Fruit fly (Drosophila melanogaster) S2 (cell line): ENCODE measurements around the gene CG10353.

Experiments
- CG8478 ChIP-seq: fragments of >200 bp; optimal IDR thresholded peaks from 2 replicates; lab custom pipeline; 2018
- CTCF ChIP-seq, 2 experiments: fragments of >200 bp; optimal IDR thresholded peaks; 2 replicates each; lab custom pipeline; 2018

The CG10353 gene

DNA sequence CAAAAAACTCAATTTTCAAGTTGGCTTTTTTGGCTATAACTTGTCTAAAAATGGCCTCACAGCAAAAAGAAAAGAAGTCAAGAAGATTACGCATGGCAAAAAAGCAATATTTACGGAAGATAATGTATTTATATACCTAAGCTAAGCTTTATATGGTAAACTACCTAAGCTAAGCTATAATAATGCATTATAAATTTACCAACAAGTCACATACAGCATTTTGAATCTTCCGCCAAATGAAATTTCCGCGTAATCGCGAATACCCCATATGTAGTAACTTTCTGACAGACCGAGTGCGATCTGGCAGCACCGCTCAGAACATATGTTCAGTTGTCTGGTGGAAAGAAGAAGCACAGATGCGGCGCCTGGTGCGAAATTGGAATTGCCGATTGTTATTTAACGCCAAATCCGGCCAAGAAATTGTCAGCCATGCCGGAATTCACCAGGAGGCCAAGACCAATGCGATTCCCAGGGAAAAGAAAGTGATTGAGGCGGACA, 4.8 kb upstream of the CG10353 start, which contains the start of gene sicily:
Gene sicily (plus strand): TSS at position 51 of the 498 bp plus-strand sequence.
- TF ChIP-seq CTCF (optimal IDR thresholded peaks at IDR 0.05; lab: Kevin White, UChicago) (no peak), CG8478 (lab: Kevin White, UChicago) (no peak)

DNA sequence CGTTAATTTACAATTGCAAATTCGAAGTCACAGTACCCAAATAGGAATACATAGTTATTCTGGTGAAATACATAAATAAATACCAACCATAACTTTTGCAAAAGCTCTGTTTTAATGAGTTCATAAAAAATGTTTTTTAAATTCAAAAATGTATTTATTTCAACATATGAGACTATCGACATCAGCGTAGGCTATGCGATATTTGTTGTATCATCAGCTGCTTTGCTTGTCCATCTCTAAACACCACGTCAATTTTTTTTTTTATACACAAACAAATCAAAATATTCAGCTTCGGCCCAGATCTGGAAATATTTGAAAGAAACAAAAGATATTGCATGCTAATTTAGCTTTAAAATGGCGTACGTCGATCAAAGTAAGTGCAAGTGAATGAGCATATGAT, 1.2 kb upstream of the CG10353 start, which contains the start of gene CG1840:
Gene CG1840 (plus strand): TSS at position 211 of the 400 bp plus-strand sequence.
- TF ChIP-seq CTCF (optimal IDR thresholded peaks at IDR 0.05; lab: Kevin White, UChicago) = no peak
- TF ChIP-seq CG8478 (lab: Kevin White, UChicago) = no peak

DNA sequence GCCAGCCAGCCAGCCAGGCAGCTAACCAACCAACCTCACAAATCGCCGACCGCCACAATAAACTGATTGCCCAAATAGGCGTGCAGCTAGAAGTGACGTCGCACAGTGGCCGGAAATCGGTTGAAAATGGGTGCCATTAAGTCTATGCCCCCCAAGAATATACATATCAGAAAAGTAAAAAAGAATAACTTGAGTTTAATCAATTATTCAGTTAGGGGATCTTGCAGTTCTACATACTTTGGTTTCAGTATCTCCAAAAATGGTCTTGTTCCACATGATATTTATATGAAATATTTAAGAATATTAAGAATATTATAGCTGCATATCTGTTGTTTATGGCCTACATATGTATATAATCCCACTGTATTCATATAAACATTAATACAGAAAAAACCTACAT, 1.6 kb downstream of the CG10353 start:
- no peak for TF ChIP-seq CG8478 (lab: Kevin White, UChicago)

DNA sequence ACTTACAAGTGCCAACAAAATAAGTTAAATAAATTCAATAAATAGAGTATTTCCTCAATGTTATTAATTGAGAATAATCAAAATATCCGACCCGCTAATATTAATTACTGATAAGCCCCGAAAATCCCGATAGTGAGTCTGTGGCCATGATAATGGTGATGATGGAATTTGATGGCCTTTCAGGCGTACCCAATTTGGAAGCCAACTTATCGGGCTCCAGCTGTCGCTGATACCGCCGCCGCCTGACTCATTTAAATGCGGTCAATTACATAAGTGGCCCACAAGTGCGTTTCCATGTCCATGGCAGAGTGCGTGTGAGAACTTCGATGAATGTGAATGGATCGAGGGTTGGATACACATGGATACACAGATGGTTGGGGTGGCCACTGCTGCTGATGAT, 2.8 kb downstream of the CG10353 start:
- TF ChIP-seq CG8478 (lab: Kevin White, UChicago) (no peak), CTCF (optimal IDR thresholded peaks at IDR 0.05; lab: Kevin White, UChicago) (no peak)

DNA sequence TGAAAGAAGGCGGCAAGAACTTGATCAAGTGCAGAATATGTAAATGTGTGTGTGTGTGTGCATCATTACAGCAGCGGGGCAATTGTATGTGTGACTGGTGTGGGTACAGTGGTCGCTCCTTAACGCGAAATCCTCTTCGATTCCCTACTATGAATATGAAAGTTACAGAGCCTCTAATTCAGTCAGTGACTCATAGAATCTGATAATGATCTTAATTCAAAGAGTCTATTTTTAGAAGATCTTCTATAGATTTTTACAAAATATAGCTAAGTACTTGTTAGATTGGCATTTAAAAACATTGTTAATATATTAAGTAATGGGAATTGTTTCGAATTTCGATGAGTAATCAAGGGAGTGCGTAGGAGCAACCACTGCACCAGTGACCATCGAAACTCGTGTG, 4.5 kb downstream of the CG10353 start:
- TF ChIP-seq CG8478 (lab: Kevin White, UChicago) (no peak), CTCF (optimal IDR thresholded peaks at IDR 0.05; lab: Kevin White, UChicago) (no peak)

DNA sequence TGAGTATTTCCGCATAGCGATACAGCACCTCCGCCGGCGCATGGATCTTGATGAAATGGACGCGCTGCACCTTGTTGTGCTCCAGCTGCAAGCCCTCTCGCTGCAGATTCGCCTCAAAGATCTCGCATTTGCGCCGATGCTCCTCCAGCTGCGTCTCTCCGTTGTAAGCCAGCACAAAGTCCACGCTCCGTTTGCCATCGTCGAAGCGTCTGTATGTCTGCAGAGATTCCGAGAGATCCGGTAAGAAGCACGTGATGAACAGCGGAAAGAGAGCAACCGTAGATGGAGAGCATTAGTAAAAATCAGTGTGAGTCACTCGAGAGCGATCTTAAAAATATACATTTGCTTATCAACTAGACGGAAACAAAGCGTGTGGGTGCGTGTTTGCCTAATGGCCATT, 5.3 kb downstream of the CG10353 start:
- no peak for TF ChIP-seq CG8478 (lab: Kevin White, UChicago)
- no peak for TF ChIP-seq CTCF (optimal IDR thresholded peaks at IDR 0.05; lab: Kevin White, UChicago)

DNA sequence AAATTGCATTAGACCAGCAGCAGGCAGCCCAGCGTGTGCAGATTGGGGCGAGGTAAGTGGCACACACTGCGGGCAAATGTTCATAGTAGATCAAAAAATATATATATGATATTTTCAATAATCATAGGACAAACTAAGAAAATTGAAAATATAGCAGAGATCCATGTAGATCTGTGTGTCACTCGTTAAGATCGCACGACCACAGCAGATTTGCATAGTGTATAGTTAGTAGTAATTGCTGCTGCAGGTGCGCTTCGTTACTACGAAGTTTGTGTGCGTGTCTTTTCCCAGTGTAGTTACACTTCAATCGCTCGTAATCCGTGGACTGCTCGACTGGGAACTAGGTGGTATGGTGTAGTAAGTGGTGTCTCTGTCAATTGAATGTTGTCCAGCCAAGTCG, 9.8 kb downstream of the CG10353 start, which contains the start of gene CG10352:
Gene CG10352 (minus strand): TSS at position 4 of the 400 bp plus-strand sequence.
- TF ChIP-seq CG8478 (lab: Kevin White, UChicago) = no peak
- TF ChIP-seq CTCF (optimal IDR thresholded peaks at IDR 0.05; lab: Kevin White, UChicago) = no peak

DNA sequence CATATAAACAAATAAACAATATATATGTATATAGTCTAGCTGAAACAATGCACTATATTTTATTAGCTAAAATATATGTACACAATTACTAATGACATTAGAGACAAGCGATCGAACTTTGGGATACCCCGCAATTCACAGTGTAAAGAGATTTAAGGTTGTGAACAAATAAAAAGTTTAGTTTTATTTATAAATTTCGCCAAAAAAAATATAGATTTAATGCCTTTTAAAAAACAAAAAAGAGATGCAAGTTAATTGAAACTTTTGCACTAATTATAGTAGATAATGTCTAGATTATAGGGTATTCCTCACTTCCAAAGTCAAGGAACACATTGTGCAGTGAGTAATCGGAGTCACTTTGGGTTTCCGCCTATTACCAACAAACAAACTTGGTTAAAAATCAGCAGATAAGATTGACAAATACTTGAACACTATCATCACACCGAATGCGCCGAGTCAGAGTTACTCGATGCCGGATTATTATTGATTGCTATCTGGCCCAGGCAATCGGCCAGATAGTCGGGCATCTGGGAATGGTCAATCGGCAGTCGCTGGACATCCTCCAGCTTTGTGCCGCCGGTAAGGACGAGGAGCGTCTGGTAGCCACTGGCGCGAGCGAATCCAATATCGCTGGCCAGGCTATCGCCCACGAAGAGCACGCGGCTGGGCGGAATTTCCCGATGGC, 11.7 kb downstream of the CG10353 start:
- TF ChIP-seq CG8478 (lab: Kevin White, UChicago) (no peak), CTCF (optimal IDR thresholded peaks at IDR 0.05; lab: Kevin White, UChicago) (no peak)

DNA sequence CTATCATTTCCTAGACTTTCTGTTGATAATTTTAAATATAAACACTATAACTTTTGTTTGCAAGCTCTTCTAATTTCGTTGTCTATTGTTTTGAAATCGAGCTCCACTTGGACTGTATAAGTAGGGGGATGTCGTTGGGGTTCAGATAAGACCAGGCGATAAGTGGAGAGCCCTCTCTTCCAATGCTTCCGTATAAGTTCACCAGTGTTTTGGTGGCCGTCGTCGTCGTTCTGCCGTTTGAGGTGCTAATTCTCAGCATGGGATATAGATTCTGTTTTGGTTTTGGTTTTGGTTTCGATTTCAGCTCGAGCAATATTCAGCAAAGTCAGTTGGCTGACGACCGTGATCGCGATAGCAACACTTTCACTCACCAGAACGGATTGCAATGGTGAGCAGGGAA, 13.8 kb downstream of the CG10353 start, which contains the start of gene CG15739:
Gene CG15739 (plus strand): TSS at position 204 of the 400 bp plus-strand sequence.
- TF ChIP-seq CG8478 (lab: Kevin White, UChicago) = no peak
- no peak for TF ChIP-seq CTCF (optimal IDR thresholded peaks at IDR 0.05; lab: Kevin White, UChicago)

DNA sequence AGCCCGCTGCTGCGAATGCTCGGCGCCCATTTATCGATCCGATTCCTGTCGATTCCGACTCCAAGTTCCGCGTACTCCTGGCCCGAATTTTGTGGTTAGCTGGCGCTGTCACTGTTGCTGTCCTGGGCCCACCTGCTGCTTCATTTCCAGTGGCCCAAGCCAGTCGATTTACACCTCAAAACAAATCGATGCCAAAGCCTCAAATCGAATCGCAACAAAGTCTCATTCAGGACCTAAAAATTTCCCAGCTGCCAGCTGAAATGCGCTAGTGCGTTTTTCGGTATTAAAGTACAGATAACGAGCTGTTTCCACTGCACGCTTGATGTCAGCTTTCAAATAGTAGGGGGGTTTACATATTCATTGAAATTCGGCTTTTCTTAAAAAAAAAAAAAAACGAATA, 14.4 kb downstream of the CG10353 start, which contains the start of gene BORCS5:
Gene BORCS5 (minus strand): TSS at position 263 of the 400 bp plus-strand sequence.
- no peak for TF ChIP-seq CTCF (optimal IDR thresholded peaks at IDR 0.05; lab: Kevin White, UChicago)
- TF ChIP-seq CG8478 (lab: Kevin White, UChicago) = no peak

DNA sequence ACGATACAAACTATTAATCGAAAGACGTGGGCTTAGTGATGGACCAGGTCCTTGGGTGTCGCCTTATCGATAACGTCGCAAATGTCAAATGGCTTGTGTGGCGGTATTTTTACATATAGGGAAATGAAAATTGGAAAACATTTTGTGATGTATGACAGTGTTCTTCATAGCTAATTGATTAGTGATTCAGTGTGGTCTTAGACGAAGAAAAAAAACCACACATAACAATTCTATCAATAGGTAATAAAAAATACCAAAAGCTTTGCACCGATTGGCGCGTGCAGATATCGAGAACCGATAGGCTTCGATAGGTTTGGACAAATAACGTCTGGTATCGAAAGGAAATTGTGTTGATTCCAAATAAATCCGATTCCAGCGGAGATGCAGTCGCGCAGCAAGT, 18.1 kb downstream of the CG10353 start, which contains the start of the genes Nrd1 and CG1847:
Gene Nrd1 (minus strand): TSS at position 28 of the 400 bp plus-strand sequence.
Gene CG1847 (plus strand): TSS at position 305 of the 400 bp plus-strand sequence.
- no peak for TF ChIP-seq CTCF (optimal IDR thresholded peaks at IDR 0.05; lab: Kevin White, UChicago)
- TF ChIP-seq CG8478 (lab: Kevin White, UChicago) = no peak

DNA sequence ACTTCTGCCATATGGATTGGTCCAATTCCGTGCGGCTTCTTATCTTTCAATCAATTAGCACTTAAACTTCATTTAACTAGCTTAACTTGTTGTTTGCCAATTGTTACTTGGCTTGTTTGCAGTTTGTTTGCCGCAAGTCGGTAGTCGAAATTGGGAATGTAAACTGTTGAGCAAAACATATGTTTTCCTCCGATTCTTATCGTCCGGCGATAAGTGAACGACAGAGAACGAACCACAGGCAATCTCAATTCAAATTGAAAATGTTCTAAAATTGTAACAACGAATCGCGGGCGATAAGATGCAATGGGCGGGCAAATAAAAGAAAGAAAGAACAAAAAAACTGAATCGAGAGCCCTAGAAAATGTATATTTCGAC, 28.5 kb downstream of the CG10353 start:
- TF ChIP-seq CG8478 (lab: Kevin White, UChicago) (no peak), CTCF (optimal IDR thresholded peaks at IDR 0.05; lab: Kevin White, UChicago) (no peak)

DNA sequence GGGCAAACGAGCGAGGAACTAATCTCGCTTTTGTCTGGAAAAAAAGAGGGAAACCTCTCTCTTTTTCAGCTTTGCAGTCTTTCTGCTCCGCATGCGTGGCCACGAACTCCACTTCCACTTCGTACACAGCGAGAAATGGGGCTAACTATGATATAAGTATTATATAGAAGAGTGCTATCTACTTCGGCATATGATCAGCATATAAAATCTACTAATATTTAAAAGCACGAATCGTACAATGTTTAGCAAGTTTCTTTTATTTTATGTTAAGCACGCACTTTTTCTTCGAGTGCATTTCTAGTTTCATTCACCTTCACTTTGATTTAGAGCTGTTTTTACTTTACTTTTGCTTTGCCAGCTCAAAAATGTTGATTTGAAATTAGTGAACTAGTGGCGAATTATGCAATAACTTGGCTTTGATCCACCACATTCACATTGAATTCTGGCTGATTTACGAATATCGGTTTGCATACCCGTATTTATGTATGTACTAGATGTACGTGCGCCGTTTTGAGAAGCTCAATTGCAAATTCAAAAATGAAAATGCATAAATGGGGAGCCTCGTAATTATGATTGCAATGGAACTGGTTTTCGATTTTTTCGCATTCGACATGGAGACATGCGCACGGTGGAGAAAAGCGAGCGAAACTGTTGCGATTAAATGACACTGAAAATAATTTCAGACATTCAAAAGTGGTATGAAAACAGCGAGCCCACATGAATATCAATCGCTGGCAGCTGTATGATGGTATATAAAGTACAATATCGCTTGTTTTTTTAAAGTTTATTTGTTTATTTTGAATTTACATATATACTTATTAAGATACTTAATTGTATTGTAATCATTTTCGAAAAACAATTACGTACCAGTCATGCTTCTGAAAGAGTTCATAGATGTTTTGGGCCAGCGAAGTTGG, 29.2 kb downstream of the CG10353 start:
- TF ChIP-seq CG8478 (lab: Kevin White, UChicago) (no peak), CTCF (optimal IDR thresholded peaks at IDR 0.05; lab: Kevin White, UChicago) (no peak)

DNA sequence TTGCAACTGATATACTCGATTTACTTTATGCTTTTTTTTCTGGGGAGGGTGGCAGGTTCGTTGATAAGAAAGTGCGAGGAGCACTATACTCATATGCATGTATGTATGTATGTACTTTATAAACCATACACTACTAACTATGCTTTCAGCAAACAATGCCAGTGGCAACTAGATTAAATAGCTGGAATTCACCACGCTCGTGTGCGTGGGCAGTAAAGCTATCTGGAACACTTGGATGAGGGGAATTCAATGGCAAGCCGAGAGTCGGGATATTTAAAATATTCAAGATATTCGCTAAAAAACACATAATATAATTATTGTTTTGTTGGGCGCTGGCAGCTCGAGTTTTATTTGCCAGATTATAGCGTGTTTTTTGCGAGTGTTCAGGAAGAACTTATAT, 30.1 kb downstream of the CG10353 start:
- TF ChIP-seq CG8478 (lab: Kevin White, UChicago) = no peak
- TF ChIP-seq CTCF (optimal IDR thresholded peaks at IDR 0.05; lab: Kevin White, UChicago) = no peak
